Worm (Caenorhabditis elegans): ENCODE results near the gene gpr-2.

gpr-2 gene

ce11 chrIII:9366376-9366775 is 26.6 kb downstream of the gpr-2 start:
- no peak for TF ChIP-seq unc-62 (GFP tag; optimal IDR thresholded peaks at IDR 0.05)

DNA sequence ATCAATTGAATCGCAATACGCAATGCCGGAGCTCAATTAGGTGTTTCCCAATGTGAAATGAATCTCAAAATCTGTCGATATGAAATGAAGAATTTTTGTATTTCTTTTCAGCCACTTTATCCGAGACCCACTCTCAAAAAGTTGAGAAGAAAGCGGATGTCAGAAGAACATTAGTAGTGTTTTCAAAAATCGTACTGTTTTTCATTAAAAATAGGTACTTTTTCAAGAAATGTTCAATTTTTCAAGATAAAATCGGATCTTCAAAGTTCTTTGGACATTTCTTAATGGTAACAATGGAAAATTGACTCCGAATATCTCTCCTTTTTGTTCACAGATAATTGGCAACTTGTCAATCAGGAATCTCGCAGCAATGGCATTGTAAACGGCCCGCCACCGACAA is 31.7 kb downstream of the gpr-2 start, which contains the start of gene flp-25:
flp-25 (plus strand) TSS at position 301 of the 400 bp plus-strand sequence.
- no peak for TF ChIP-seq unc-62 (GFP tag; optimal IDR thresholded peaks at IDR 0.05)

ce11 chrIII:9359060-9359459 is 33.9 kb downstream of the gpr-2 start, which contains the start of gene K04H4.5:
TSS of gene K04H4.5 (plus strand) at chrIII:9359360.
- TF ChIP-seq unc-62 (GFP tag; optimal IDR thresholded peaks at IDR 0.05), result no peak

DNA sequence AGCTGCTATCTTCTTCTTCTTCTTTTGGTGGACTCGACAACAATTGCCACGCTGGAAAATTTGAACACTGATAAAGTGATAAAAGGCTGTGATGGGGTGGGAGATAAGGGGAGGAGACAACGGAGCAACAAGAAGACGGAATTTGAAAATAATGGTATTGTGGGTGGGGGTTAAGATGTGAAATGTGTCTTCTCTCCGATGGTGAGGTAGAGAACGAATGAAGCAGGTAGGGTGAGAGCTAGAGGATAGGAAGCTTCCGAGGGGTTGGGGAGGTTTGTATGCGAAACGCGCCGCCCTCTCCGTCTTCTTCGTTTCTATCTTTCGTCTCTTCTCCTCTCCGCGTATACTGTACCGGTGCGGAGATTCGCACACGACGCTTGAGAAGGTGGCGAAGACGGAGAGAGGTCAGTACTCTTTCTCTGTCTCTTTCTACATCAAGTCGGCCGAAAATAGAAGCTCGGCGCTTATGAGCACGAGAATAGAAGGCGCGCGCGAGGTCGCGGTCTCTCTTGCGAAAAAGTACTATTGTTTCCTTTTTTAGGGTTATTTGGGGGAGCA is 37.5 kb downstream of the gpr-2 start, which contains the start of gene chtb-1:
chtb-1 (minus strand) TSS at position 51 of the 558 bp plus-strand sequence.
- no peak for TF ChIP-seq unc-62 (GFP tag; optimal IDR thresholded peaks at IDR 0.05)

DNA sequence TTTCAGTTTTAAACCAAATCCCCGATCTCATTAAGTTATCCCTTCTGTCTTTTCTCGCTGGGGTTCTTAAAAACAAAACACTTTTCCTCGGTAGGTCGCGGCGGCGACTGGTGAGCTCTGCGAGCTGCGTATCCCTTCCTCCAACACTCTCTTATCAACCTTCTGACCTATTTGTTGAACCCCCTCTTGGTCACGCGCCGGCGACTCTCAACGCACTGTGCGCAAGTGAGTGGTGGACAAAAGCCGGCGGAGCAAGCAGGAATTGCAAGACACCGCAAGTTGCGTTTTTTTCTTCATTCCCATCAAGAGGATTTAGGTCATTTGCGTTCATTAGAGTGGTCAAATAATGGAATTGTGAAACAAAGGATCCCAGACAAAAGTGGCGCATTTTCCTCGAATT is 39.1 kb downstream of the gpr-2 start:
- TF ChIP-seq unc-62 (GFP tag; optimal IDR thresholded peaks at IDR 0.05), result no peak

DNA sequence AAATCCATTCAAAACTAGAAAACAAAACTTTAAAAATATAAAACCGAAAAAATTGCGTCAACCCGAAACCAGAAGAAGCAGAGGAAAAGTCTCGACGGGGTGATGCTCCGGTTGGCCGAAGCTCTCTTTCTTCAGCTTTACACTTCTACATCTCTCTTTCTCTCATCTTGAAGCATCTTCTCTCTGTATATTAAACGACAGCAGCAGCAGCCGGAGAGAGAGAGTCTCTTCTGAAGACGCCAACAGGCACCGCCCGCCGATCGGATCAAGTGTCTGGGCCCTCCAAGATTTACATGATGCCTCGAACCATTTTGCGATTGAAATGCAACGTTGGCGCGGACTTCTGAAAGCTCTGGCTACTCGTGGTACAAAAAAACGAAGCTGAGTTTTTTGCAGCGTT is 46.2 kb downstream of the gpr-2 start:
- TF ChIP-seq unc-62 (GFP tag; optimal IDR thresholded peaks at IDR 0.05), result no peak

- TF ChIP-seq unc-62 (GFP tag; optimal IDR thresholded peaks at IDR 0.05), result no peak
Measured at ce11 chrIII:9346114-9346513, 46.9 kb downstream of the gpr-2 start.

ce11 chrIII:9344347-9344746 is 48.6 kb downstream of the gpr-2 start, which contains the start of gene emb-9:
TSS of gene emb-9 (minus strand) at chrIII:9344447.
- TF ChIP-seq unc-62 (GFP tag; optimal IDR thresholded peaks at IDR 0.05), result no peak

Data from whole organism, dauer.